Fruit fly (Drosophila melanogaster): ENCODE results near the gene hoip.

hoip gene

DNA sequence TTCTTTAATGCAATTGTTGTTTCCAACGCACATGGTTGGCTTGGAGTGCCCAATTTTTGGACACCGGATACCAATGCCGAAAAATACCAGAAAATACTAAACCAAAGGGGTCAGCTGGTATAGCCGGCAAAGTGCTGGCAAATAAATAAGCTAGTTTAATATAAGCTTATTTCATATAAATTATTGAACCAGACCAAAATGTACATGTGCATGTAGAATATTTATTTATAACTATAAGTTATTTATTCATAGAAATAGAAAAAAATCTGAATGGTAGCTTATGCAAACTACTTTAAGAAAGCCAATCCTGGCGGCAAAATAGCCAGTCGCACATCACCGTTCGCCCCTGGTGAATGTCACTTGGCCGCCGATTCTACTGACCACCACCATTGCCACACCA, 863 bp downstream of the hoip start, which contains the start of gene pelo (continued):
- TF ChIP-seq B-H1 (GFP tag; IDR thresholded peaks at IDR 0.05) (peak; percentile 35; the same call in 2 of the 3 replicates), CG4707 (GFP tag; optimal IDR thresholded peaks at IDR 0.05) (no peak), h (optimal IDR thresholded peaks at IDR 0.05) (no peak), kni (GFP tag; optimal IDR thresholded peaks at IDR 0.05) (peak; percentile 1), CG4328 (GFP tag; optimal IDR thresholded peaks at IDR 0.05) (peak; percentile 34), lilli (GFP tag; optimal IDR thresholded peaks at IDR 0.05) (peak; percentile 59), CG15073 (GFP tag; optimal IDR thresholded peaks at IDR 0.05) (no peak), odd (GFP tag; optimal IDR thresholded peaks at IDR 0.05) (peak; percentile 34), PHDP (tag; optimal IDR thresholded peaks at IDR 0.05) (peak; percentile 68), Hmx (GFP tag; optimal IDR thresholded peaks at IDR 0.05) (no peak), her (GFP tag; optimal IDR thresholded peaks at IDR 0.05) (no peak), Bgb (GFP tag; IDR thresholded peaks at IDR 0.05; ENCODE audit: partially characterized antibody) (no peak), CG11456 (GFP tag; IDR thresholded peaks at IDR 0.05) (peak; percentile 37; the same call in 1 of the 3 replicates), chm (GFP tag; IDR thresholded peaks at IDR 0.05) (no peak), emc (GFP tag; optimal IDR thresholded peaks at IDR 0.05) (no peak), B-H2 (GFP tag; optimal IDR thresholded peaks at IDR 0.05) (peak; percentile 44), Meics (GFP tag; optimal IDR thresholded peaks at IDR 0.05) (peak; percentile 74), CG8924 (tag; optimal IDR thresholded peaks at IDR 0.05) (peak; percentile 75), Hey (tag; optimal IDR thresholded peaks at IDR 0.05) (no peak), CG32532 (GFP tag; IDR thresholded peaks at IDR 0.05) (peak; percentile 76), wek (GFP tag; optimal IDR thresholded peaks at IDR 0.05) (no peak), CG8281 (tag; optimal IDR thresholded peaks at IDR 0.05) (peak; percentile 4), CG14014 (GFP tag; IDR thresholded peaks at IDR 0.05) (peak; percentile 58; the same call in 1 of the 2 replicates), CG7987 (GFP tag; optimal IDR thresholded peaks at IDR 0.05) (peak; percentile 26), CG18764 (GFP tag; optimal IDR thresholded peaks at IDR 0.05) (peak; percentile 36), mirr (GFP tag; optimal IDR thresholded peaks at IDR 0.05) (no peak), inv (GFP tag; IDR thresholded peaks at IDR 0.05; ENCODE audit: partially characterized antibody) (no peak), Dip3 (GFP tag; optimal IDR thresholded peaks at IDR 0.05) (peak; percentile 20), CG1233 (GFP tag; optimal IDR thresholded peaks at IDR 0.05) (peak; percentile 36), Abd-B (GFP tag; optimal IDR thresholded peaks at IDR 0.05) (peak; percentile 22), CG15479 (GFP tag; optimal IDR thresholded peaks at IDR 0.05) (no peak), sim (GFP tag; IDR thresholded peaks at IDR 0.05) (no peak), usp (GFP tag; optimal IDR thresholded peaks at IDR 0.05) (no peak), CG11085 (GFP tag; IDR thresholded peaks at IDR 0.05) (peak; percentile 51), CG5245 (GFP tag; optimal IDR thresholded peaks at IDR 0.05) (peak; percentile 20), CG12299 (tag; optimal IDR thresholded peaks at IDR 0.05) (peak; percentile 52), tio (GFP tag; optimal IDR thresholded peaks at IDR 0.05) (peak; percentile 5), Kr (GFP tag; optimal IDR thresholded peaks at IDR 0.05) (peak; percentile 90), ara (GFP tag; IDR thresholded peaks at IDR 0.05) (peak; percentile 44; the same call in 1 of the 2 replicates), croc (GFP tag; conservative IDR thresholded peaks at IDR 0.05) (no peak), Ssrp (tag; optimal IDR thresholded peaks at IDR 0.05) (peak; percentile 63), org-1 (GFP tag; optimal IDR thresholded peaks at IDR 0.05) (peak; percentile 10), vnd (GFP tag; IDR thresholded peaks at IDR 0.05; ENCODE audit: partially characterized antibody) (no peak), CG18619 (GFP tag; optimal IDR thresholded peaks at IDR 0.05) (peak; percentile 56), grn (GFP tag; optimal IDR thresholded peaks at IDR 0.05) (peak; percentile 4), CG2889 (GFP tag; IDR thresholded peaks at IDR 0.05) (0 out of 3 replicates have a peak, but pooled peaks have one; percentile 6), Atf-2 (GFP tag; optimal IDR thresholded peaks at IDR 0.05) (no peak), CG13123 (GFP tag; optimal IDR thresholded peaks at IDR 0.05) (peak; percentile 59), CG11247 (GFP tag; IDR thresholded peaks at IDR 0.05) (0 out of 2 replicates have a peak, but pooled peaks have one; percentile 24), CG30431 (GFP tag; optimal IDR thresholded peaks at IDR 0.05) (peak; percentile 27), Dad (GFP tag; optimal IDR thresholded peaks at IDR 0.05) (no peak)

Data from whole organism, embryonic.